Fruit fly (Drosophila melanogaster) whole organism, wandering third instar larva: ENCODE results near the gene Fkbp39.

Experiments used
- Abd-B ChIP-seq: fragments of >200 bp; optimal IDR thresholded peaks from 2 replicates; lab custom pipeline; 2017; ENCODE audit warnings: missing biosample characterization, missing genetic modification characterization
- CG32264 ChIP-seq: fragments of 200-800 bp; sonication (Bioruptor generic); optimal IDR thresholded peaks from 2 replicates; lab custom pipeline; 2016; ENCODE audit warnings: missing biosample characterization, missing genetic modification characterization
- CG9705 ChIP-seq: fragments of 200-800 bp; sonication (Bioruptor generic); optimal IDR thresholded peaks from 2 replicates; lab custom pipeline; 2018; ENCODE audit warnings: missing biosample characterization, mild to moderate bottlenecking, missing genetic modification characterization
- CrebA ChIP-seq: fragments of 200-800 bp; sonication (Bioruptor generic); optimal IDR thresholded peaks from 2 replicates; lab custom pipeline; 2016; ENCODE audit warnings: missing biosample characterization, mild to moderate bottlenecking, missing genetic modification characterization, borderline replicate concordance
- Dfd ChIP-seq: fragments of >200 bp; optimal IDR thresholded peaks from 2 replicates; lab custom pipeline; 2017; ENCODE audit warnings: missing biosample characterization, missing genetic modification characterization
- Dif ChIP-seq: fragments of 200-275, 200-300 bp; sonication (Bioruptor generic); optimal IDR thresholded peaks from 2 replicates; lab custom pipeline; 2018; ENCODE audit warnings: missing biosample characterization, missing genetic modification characterization; ENCODE audit not compliant: partially characterized antibody
- GATAd ChIP-seq: sonication (Bioruptor generic); optimal IDR thresholded peaks from 2 replicates; lab custom pipeline; 2016; ENCODE audit warnings: missing biosample characterization, missing genetic modification characterization
- HLH106 ChIP-seq: fragments of 200-800 bp; optimal IDR thresholded peaks from 3 replicates; lab custom pipeline; 2019; ENCODE audit warnings: missing biosample characterization, mild to moderate bottlenecking, missing genetic modification characterization, moderate library complexity
- Hnf4 ChIP-seq: fragments of 200-800 bp; sonication (Bioruptor generic); optimal IDR thresholded peaks from 2 replicates; lab custom pipeline; 2016; ENCODE audit warnings: missing biosample characterization, mild to moderate bottlenecking, missing genetic modification characterization
- Hr78 ChIP-seq: fragments of >200 bp; optimal IDR thresholded peaks from 2 replicates; lab custom pipeline; 2017; ENCODE audit warnings: missing biosample characterization, missing genetic modification characterization
- Hr83 ChIP-seq: fragments of 200-300 bp; sonication (Bioruptor generic); optimal IDR thresholded peaks from 2 replicates; lab custom pipeline; 2016; ENCODE audit warnings: missing biosample characterization, mild to moderate bottlenecking, missing genetic modification characterization, moderate library complexity; ENCODE audit not compliant: poor library complexity, severe bottlenecking
- Jra ChIP-seq: sonication (Bioruptor generic); optimal IDR thresholded peaks from 2 replicates; lab custom pipeline; 2016; ENCODE audit warnings: missing biosample characterization, missing genetic modification characterization
- Mio ChIP-seq: sonication (Bioruptor generic); optimal IDR thresholded peaks from 2 replicates; lab custom pipeline; 2016; ENCODE audit warnings: missing biosample characterization, missing genetic modification characterization
- Myc ChIP-seq: fragments of >200 bp; optimal IDR thresholded peaks from 2 replicates; lab custom pipeline; 2017
- N ChIP-seq: fragments of >200 bp; optimal IDR thresholded peaks from 2 replicates; lab custom pipeline; 2018; ENCODE audit warnings: missing biosample characterization, missing external identifiers, missing genetic modification characterization
- OdsH ChIP-seq: fragments of 200-800 bp; sonication (Bioruptor generic); optimal IDR thresholded peaks from 2 replicates; lab custom pipeline; 2016; ENCODE audit warnings: missing biosample characterization, mild to moderate bottlenecking, missing genetic modification characterization
- Rel ChIP-seq, 2 experiments: fragments of 200-800 bp; sonication (Bioruptor generic) in 1 of 2; optimal IDR thresholded peaks; 2 replicates in 1 of 2; 3 replicates in 1 of 2; lab custom pipeline; 2016 to 2019; ENCODE audit warnings: mild to moderate bottlenecking in 2 of 2, missing biosample characterization in 2 of 2, missing genetic modification characterization in 2 of 2, moderate library complexity in 1 of 2
- Sp1 ChIP-seq: fragments of 200-800 bp; sonication (Bioruptor generic); optimal IDR thresholded peaks from 3 replicates; lab custom pipeline; 2019; ENCODE audit warnings: missing biosample characterization, mild to moderate bottlenecking, missing genetic modification characterization, moderate library complexity
- Vsx2 ChIP-seq: fragments of 200-300, 225-300 bp; sonication (Bioruptor generic); optimal IDR thresholded peaks from 2 replicates; lab custom pipeline; 2018; ENCODE audit warnings: missing biosample characterization, missing genetic modification characterization; ENCODE audit not compliant: partially characterized antibody
- br ChIP-seq: fragments of 200-800 bp; sonication (Bioruptor generic); optimal IDR thresholded peaks from 2 replicates; lab custom pipeline; 2016; ENCODE audit warnings: missing biosample characterization, missing genetic modification characterization
- brk ChIP-seq: fragments of 200-800 bp; sonication (Bioruptor generic); optimal IDR thresholded peaks from 2 replicates; lab custom pipeline; 2016; ENCODE audit warnings: missing biosample characterization, mild to moderate bottlenecking, missing genetic modification characterization
- dl ChIP-seq, 2 experiments: fragments of 175-275, 200-275 bp in 1 of 2; fragments of 200-275 bp in 1 of 2; sonication (Bioruptor generic); optimal IDR thresholded peaks; lab custom pipeline; 2018; ENCODE audit warnings: mild to moderate bottlenecking in 2 of 2, missing biosample characterization in 2 of 2, missing genetic modification characterization in 2 of 2, moderate library complexity in 2 of 2; ENCODE audit not compliant: partially characterized antibody in 2 of 2, insufficient read depth in 1 of 2
- dmrt93B ChIP-seq: fragments of 200-800 bp; sonication (Bioruptor generic); optimal IDR thresholded peaks from 2 replicates; lab custom pipeline; 2018; ENCODE audit warnings: missing biosample characterization, mild to moderate bottlenecking, missing genetic modification characterization
- dsf ChIP-seq: sonication (Bioruptor generic); optimal IDR thresholded peaks from 2 replicates; lab custom pipeline; 2016; ENCODE audit warnings: missing biosample characterization, missing genetic modification characterization, borderline replicate concordance
- ey ChIP-seq: fragments of 200-800 bp; sonication (Bioruptor generic); optimal IDR thresholded peaks from 2 replicates; lab custom pipeline; 2016; ENCODE audit warnings: missing biosample characterization, missing genetic modification characterization
- foxo ChIP-seq, 2 experiments: fragments of 200-800 bp; sonication (Bioruptor generic); optimal IDR thresholded peaks; 2 replicates in 1 of 2; 3 replicates in 1 of 2; lab custom pipeline; 2016 to 2017; ENCODE audit warnings: missing biosample characterization in 2 of 2, missing genetic modification characterization in 2 of 2
- fru ChIP-seq: fragments of 200-800 bp; sonication (Bioruptor generic); optimal IDR thresholded peaks from 3 replicates; lab custom pipeline; 2016; ENCODE audit warnings: missing biosample characterization, mild to moderate bottlenecking, missing genetic modification characterization
- h ChIP-seq: fragments of 200-800 bp; sonication (Bioruptor generic); optimal IDR thresholded peaks from 3 replicates; lab custom pipeline; 2016; ENCODE audit warnings: missing biosample characterization, mild to moderate bottlenecking, missing genetic modification characterization
- jim ChIP-seq: fragments of 175-275, 200-325 bp; sonication (Bioruptor generic); optimal IDR thresholded peaks from 2 replicates; lab custom pipeline; 2016; ENCODE audit warnings: missing biosample characterization, mild to moderate bottlenecking, missing genetic modification characterization
- lola ChIP-seq: fragments of >200 bp; optimal IDR thresholded peaks from 2 replicates; lab custom pipeline; 2017; ENCODE audit warnings: missing biosample characterization, missing genetic modification characterization
- pan ChIP-seq: fragments of >200 bp; optimal IDR thresholded peaks from 2 replicates; lab custom pipeline; 2017
- psq ChIP-seq: fragments of 200-800 bp; sonication (Bioruptor generic); optimal IDR thresholded peaks from 3 replicates; lab custom pipeline; 2017; ENCODE audit warnings: missing biosample characterization, mild to moderate bottlenecking, missing genetic modification characterization, moderate library complexity
- rgr ChIP-seq: fragments of 200-800 bp; sonication (Bioruptor generic); optimal IDR thresholded peaks from 3 replicates; lab custom pipeline; 2016; ENCODE audit warnings: missing biosample characterization, mild to moderate bottlenecking, missing genetic modification characterization
- sage ChIP-seq: fragments of 200-800 bp; sonication (Bioruptor generic); optimal IDR thresholded peaks from 2 replicates; lab custom pipeline; 2016; ENCODE audit warnings: missing biosample characterization, mild to moderate bottlenecking, missing genetic modification characterization
- sv ChIP-seq: fragments of 200-800 bp; sonication (Bioruptor generic); optimal IDR thresholded peaks from 3 replicates; lab custom pipeline; 2016; ENCODE audit warnings: missing biosample characterization, missing genetic modification characterization
- tai ChIP-seq: sonication (Bioruptor generic); optimal IDR thresholded peaks from 2 replicates; lab custom pipeline; 2016; ENCODE audit warnings: missing biosample characterization, missing genetic modification characterization
- usp ChIP-seq: fragments of >200 bp; optimal IDR thresholded peaks from 2 replicates; lab custom pipeline; 2017; ENCODE audit warnings: missing biosample characterization, missing genetic modification characterization
- woc ChIP-seq: sonication (Bioruptor generic); optimal IDR thresholded peaks from 2 replicates; lab custom pipeline; 2016; ENCODE audit warnings: missing biosample characterization, mild to moderate bottlenecking, missing genetic modification characterization

Fkbp39 gene

dm6 chr3R:15346018-15346383 lies 13.1 kb upstream of the Fkbp39 start, which contains the start of the genes Surf4 and CG31301:
Gene Surf4, minus strand, starts transcription at chr3R:15346176.
Gene CG31301, plus strand, starts transcription at chr3R:15346205.
- TF ChIP-seq Myc (lab: Kevin White, UChicago) (peak; percentile 3), Abd-B (no peak)

DNA sequence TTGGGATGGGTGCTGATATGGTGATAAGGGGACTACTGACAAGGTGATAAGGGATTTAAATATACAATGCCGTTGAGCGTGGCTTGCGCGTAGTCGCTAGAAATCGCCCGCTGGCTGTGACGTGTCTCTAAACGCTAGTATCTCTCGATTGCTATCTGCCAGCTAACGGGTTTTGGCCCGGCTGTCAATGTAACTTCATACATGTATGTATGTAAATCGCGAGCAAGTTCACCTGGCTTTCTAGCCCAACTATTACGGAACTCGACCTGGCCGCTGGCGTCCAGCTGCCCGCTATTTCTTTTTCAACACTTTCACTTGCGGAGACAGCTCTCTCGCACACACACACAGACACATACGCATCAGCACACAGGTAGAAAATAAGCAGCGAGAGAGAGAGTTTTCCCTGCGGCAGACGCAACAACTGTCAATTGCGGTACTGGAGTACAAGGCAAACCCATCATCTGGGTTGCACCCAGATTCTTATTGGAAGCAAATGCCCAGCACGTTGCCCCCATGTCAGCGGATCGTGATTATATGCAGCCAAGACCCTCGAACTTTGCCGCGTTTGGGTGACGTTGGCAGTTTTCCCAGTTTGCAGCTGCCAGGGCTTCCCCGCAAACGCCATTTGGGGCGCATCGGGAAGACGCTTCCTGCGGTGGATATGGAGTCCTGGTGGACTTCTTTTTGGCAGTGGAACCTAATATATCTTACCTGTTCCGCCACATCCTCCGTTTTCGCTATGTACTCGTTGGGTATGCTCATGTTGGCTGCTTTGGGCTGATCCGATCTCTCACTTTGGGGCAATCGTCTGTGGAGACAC lies 12.5 kb upstream of the Fkbp39 start:
- no peak for TF ChIP-seq jim
- no peak for TF ChIP-seq sage (GFP tag; lab: Kevin White, UChicago)
- TF ChIP-seq dl (GFP tag; optimal IDR thresholded peaks at IDR 0.05; lab: Kevin White, UChicago; ENCODE audit: insufficient read depth in 1 of 2, partially characterized antibody in 2 of 2): no peak
- no peak for TF ChIP-seq Rel (GFP tag; optimal IDR thresholded peaks at IDR 0.05; lab: Kevin White, UChicago)
- TF ChIP-seq Rel (tag; optimal IDR thresholded peaks at IDR 0.05; lab: Kevin White, UChicago): peak; percentile 67
- TF ChIP-seq dmrt93B (GFP tag; lab: Kevin White, UChicago): no peak
- TF ChIP-seq Hr83: no peak

DNA sequence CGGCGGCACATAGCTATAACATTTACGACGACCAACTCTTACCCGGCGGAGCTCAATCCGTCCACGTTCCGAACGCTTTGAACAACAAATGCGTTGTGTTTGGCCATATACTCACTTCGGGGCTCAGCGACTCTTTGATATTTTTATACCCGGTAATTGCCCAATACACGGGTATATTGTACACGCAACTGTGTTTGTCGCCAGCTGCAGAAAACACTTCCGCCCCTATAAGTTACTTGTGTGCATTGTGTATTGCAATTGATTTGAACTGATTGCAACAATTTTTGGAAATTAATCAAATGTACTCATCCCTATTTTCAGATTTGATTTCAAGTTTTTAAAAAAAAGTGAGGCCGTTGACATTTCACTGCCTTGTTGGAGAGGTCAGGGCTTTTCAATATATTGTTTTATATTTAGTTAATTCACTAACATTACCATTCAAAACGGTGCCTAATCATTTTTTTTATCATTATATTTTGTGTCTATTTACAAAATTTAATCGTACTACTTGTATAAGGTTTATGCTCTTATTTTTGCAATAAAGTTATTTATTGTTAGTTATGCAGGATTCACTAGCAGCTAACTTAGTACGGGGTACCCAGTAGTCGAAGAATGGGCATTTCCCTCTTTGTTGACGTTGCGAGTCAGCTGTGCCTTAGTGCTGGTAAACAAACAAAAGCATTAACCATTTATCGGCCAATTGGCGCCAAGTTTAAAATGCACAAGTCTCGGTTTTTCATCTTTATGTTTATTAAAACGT lies 10.2 kb upstream of the Fkbp39 start, which contains the start of gene Nagk:
Gene Nagk, minus strand, starts transcription at position 331 of the 760 bp plus-strand sequence.
- TF ChIP-seq woc (GFP tag; lab: Kevin White, UChicago): peak; percentile 89
- TF ChIP-seq Dif (GFP tag; lab: Kevin White, UChicago): peak; percentile 37
- no peak for TF ChIP-seq jim
- TF ChIP-seq dsf (GFP tag; lab: Kevin White, UChicago): no peak
- no peak for TF ChIP-seq dl (GFP tag; optimal IDR thresholded peaks at IDR 0.05; lab: Kevin White, UChicago; ENCODE audit: insufficient read depth in 1 of 2, partially characterized antibody in 2 of 2)
- peak; percentile 49 for TF ChIP-seq br
- TF ChIP-seq Dfd (GFP tag; lab: Kevin White, UChicago): no peak
- no peak for TF ChIP-seq sage (GFP tag; lab: Kevin White, UChicago)
- peak; percentile 71 for TF ChIP-seq ey (GFP tag; lab: Kevin White, UChicago)
- TF ChIP-seq Rel (GFP tag; optimal IDR thresholded peaks at IDR 0.05; lab: Kevin White, UChicago): no peak
- peak; percentile 93 for TF ChIP-seq Rel (tag; optimal IDR thresholded peaks at IDR 0.05; lab: Kevin White, UChicago)
- no peak for TF ChIP-seq Myc (lab: Kevin White, UChicago)
- no peak for TF ChIP-seq Abd-B
- TF ChIP-seq OdsH (GFP tag; lab: Kevin White, UChicago): peak; percentile 68
- peak; percentile 82 for TF ChIP-seq Hr83
- TF ChIP-seq CG9705: peak; percentile 34
- TF ChIP-seq Vsx2: no peak
- no peak for TF ChIP-seq tai
- TF ChIP-seq dmrt93B (GFP tag; lab: Kevin White, UChicago): no peak
- TF ChIP-seq Jra (GFP tag; lab: Kevin White, UChicago): peak; percentile 57
- TF ChIP-seq N: no peak
- TF ChIP-seq Hnf4 (GFP tag; lab: Kevin White, UChicago): no peak
- no peak for TF ChIP-seq brk (GFP tag; lab: Kevin White, UChicago)
- peak; percentile 56 for TF ChIP-seq HLH106 (tag; lab: Kevin White, UChicago)
- no peak for TF ChIP-seq lola (GFP tag; lab: Kevin White, UChicago)
- TF ChIP-seq foxo (GFP tag; optimal IDR thresholded peaks at IDR 0.05; lab: Kevin White, UChicago): peak in 1 of 2 experiments; percentile 76
- TF ChIP-seq CG32264 (GFP tag; lab: Kevin White, UChicago): peak; percentile 34
- peak; percentile 68 for TF ChIP-seq Sp1
- TF ChIP-seq Mio: no peak
- peak; percentile 51 for TF ChIP-seq psq (GFP tag; lab: Kevin White, UChicago)
- no peak for TF ChIP-seq usp (GFP tag; lab: Kevin White, UChicago)
- TF ChIP-seq pan (lab: Kevin White, UChicago): peak; percentile 86
- TF ChIP-seq GATAd: no peak
- no peak for TF ChIP-seq Hr78
- TF ChIP-seq rgr (GFP tag; lab: Kevin White, UChicago): peak; percentile 63
- no peak for TF ChIP-seq CrebA
- peak; percentile 65 for TF ChIP-seq sv (GFP tag; lab: Kevin White, UChicago)
- TF ChIP-seq h (GFP tag; lab: Kevin White, UChicago): peak; percentile 70
- TF ChIP-seq fru (GFP tag; lab: Kevin White, UChicago): peak; percentile 73
